Worm (Caenorhabditis elegans) whole organism, L4/young adult: ENCODE data around the gene bus-4.

Experiments used
- W03F9.2 ChIP-seq: fragments of 150-350 bp; optimal IDR thresholded peaks from 2 replicates; lab custom pipeline; 2014; ENCODE audit warnings: missing biosample characterization, missing genetic modification characterization
- dao-5 ChIP-seq: sonication (generic microtip); optimal IDR thresholded peaks from 2 replicates; lab custom pipeline; 2016; ENCODE audit warnings: missing genotype, missing genetic modification characterization, moderate library complexity, missing compliant biosample characterization
- him-1 ChIP-seq: sonication (generic microtip); optimal IDR thresholded peaks from 2 replicates; lab custom pipeline; 2016; ENCODE audit warnings: missing genotype, missing genetic modification reagents, missing genetic modification characterization, missing compliant biosample characterization

DNA sequence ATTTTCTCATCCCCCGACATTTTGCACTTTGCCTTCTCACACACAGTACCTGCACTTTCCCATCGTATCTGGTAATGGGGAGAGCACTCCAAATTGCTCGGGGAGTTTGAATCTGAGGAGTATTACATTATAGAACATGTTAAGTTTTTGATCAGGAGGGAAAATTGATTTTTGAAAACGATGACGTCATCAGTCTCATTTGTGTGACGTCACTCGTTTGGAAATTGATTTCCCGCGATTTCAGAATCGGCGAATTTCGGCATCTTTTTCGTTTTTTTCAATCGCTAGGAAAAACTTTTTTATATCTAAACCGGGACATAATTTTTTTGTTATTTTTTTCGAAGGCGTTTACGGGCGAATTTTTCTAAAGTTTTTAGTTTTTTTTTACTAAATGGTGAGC lies 14.7 kb upstream of the bus-4 start:
- TF ChIP-seq him-1 (tag; lab: Kevin White, UChicago), result no peak
- TF ChIP-seq dao-5 (tag; lab: Kevin White, UChicago), result no peak
- no peak for TF ChIP-seq W03F9.2 (tag; lab: Kevin White, UChicago)
